ENCODE assay signal across 2 worm cellular contexts in the genomic region with DNA sequence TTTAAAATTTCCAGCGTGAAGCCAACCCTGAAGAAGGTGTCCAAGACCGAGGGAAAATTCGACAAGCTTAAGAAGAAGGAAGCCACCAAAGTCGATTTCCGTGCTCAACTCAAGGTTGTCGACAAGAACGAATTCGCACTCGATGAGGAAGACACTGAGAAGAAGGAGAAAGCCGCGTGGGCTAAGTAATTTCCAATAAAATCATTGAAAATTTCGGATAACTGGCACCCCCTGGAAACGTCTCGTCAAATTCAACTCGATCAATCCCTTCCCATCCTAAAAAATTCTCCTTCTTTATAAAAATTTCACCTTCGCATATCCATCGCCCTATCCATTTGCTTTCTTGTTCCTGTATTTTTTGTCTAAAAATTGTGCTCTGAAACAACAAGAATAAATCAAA.
TF ChIP-seq lines count a peak whose summit lies in the region.

No protein-coding gene starts in this region.

TF ChIP-seq in whole organism, L4 larva, 104 proteins besides CTCF, POLR2A, EP300 and RAD21:
- no peak for TF ChIP-seq egl-43 (GFP tag; IDR thresholded peaks at IDR 0.05; lab: Robert Waterston, UW)
- no peak for TF ChIP-seq daf-16 (GFP tag; optimal IDR thresholded peaks at IDR 0.05; lab: Kevin White, UChicago)
- TF ChIP-seq daf-16 (tag; optimal IDR thresholded peaks at IDR 0.05; lab: Kevin White, UChicago) = no peak
- TF ChIP-seq mep-1 (tag; optimal IDR thresholded peaks at IDR 0.05; lab: Kevin White, UChicago) = no peak
- 0 out of 2 replicates have a peak, but pooled peaks have one; percentile 20 for TF ChIP-seq snpc-1.2 (GFP tag; IDR thresholded peaks at IDR 0.05; lab: Robert Waterston, UW)
TF ChIP-seq in whole organism, L4 larva: peak in this region for 1.

TF ChIP-seq in whole organism, young adult, 124 proteins besides CTCF, POLR2A, EP300 and RAD21:
- 0 out of 2 replicates have a peak, but pooled peaks have one; percentile 41 for TF ChIP-seq attf-6 (GFP tag; IDR thresholded peaks at IDR 0.05; lab: Robert Waterston, UW)
- peak; percentile 75 for TF ChIP-seq Y79H2A.3 (GFP tag; conservative IDR thresholded peaks at IDR 0.05; lab: Robert Waterston, UW)
- no peak for TF ChIP-seq zim-3 (tag; optimal IDR thresholded peaks at IDR 0.05; lab: Kevin White, UChicago)
- 0 out of 2 replicates have a peak, but pooled peaks have one; percentile 19 for TF ChIP-seq ekl-4 (GFP tag; IDR thresholded peaks at IDR 0.05; lab: Robert Waterston, UW)
- TF ChIP-seq sea-2 (GFP tag; IDR thresholded peaks at IDR 0.05; lab: Robert Waterston, UW) = no peak
- no peak for TF ChIP-seq snpc-4 (GFP tag; optimal IDR thresholded peaks at IDR 0.05; lab: Kevin White, UChicago)
- peak in 1 of 4 experiments; percentile 74 for TF ChIP-seq snpc-4 (tag; optimal IDR thresholded peaks at IDR 0.05; lab: Kevin White, UChicago)
- TF ChIP-seq ama-1 (optimal IDR thresholded peaks at IDR 0.05; lab: Kevin White, UChicago) = no peak
- TF ChIP-seq ama-1 (GFP tag; optimal IDR thresholded peaks at IDR 0.05; lab: Kevin White, UChicago) = peak in 1 of 2 experiments; percentile 22
- peak; percentile 3 for TF ChIP-seq hrde-1 (tag; optimal IDR thresholded peaks at IDR 0.05; lab: Kevin White, UChicago; ENCODE audit: borderline replicate concordance)
TF ChIP-seq in whole organism, young adult: peak in this region for 6.
